Worm (Caenorhabditis elegans) whole organism, late embryonic: Measurements from ENCODE around the gene C45B11.5.

Experiments
- ama-1 ChIP-seq: fragments of 150-350 bp; optimal IDR thresholded peaks from 2 replicates; lab custom pipeline; 2014
- ceh-9 ChIP-seq: sonication (generic microtip); optimal IDR thresholded peaks from 2 replicates; lab custom pipeline; 2016; ENCODE audit warnings: mild to moderate bottlenecking, missing genetic modification characterization, inconsistent platforms, missing compliant biosample characterization
- zip-5 ChIP-seq: sonication (generic microtip); optimal IDR thresholded peaks from 2 replicates; lab custom pipeline; 2016; ENCODE audit warnings: missing genetic modification characterization, missing compliant biosample characterization

- TF ChIP-seq ama-1 (no peak), ceh-9 (tag; lab: Kevin White, UChicago) (no peak), zip-5 (tag; lab: Kevin White, UChicago) (no peak)
Measured at ce11 chrV:11065513-11065912, 23.9 kb downstream of the C45B11.5 start, which contains the start of gene nlp-80.
